Fruit fly (Drosophila melanogaster) whole organism, embryonic: ENCODE results near the gene chrb.

Experiments
- ATbp ChIP-seq: fragments of 200-800 bp; sonication (Bioruptor generic); optimal IDR thresholded peaks from 2 replicates; lab custom pipeline; 2017; ENCODE audit warnings: missing biosample characterization, mild to moderate bottlenecking, missing genetic modification characterization, missing genetic modification reagents
- Aef1 ChIP-seq: fragments of 200-800 bp; sonication (Bioruptor generic); IDR thresholded peaks from 3 replicates; pipeline ENCODE4 v1.3.6; 2022; ENCODE audit warnings: missing biosample characterization, missing genetic modification characterization
- CG11247 ChIP-seq: fragments of 200-800 bp; sonication (Bioruptor generic); IDR thresholded peaks from 2 replicates; pipeline ENCODE4 v1.3.6; 2022; ENCODE audit warnings: missing biosample characterization, missing genetic modification characterization
- CG11723 ChIP-seq: fragments of 200-800 bp; sonication (Bioruptor generic); optimal IDR thresholded peaks from 2 replicates; lab custom pipeline; 2017; ENCODE audit warnings: missing biosample characterization, mild to moderate bottlenecking, missing genetic modification characterization
- CG14441 ChIP-seq: fragments of 200-800 bp; sonication (Bioruptor generic); IDR thresholded peaks from 2 replicates; pipeline ENCODE4 v1.3.6; 2022; ENCODE audit warnings: missing biosample characterization, missing genetic modification characterization
- CG14667 ChIP-seq: fragments of 200-800 bp; sonication (Bioruptor generic); IDR thresholded peaks from 2 replicates; pipeline ENCODE4 v1.3.6; 2022; ENCODE audit warnings: missing biosample characterization, missing genetic modification characterization
- CG15073 ChIP-seq: fragments of 200-800 bp; sonication (Bioruptor generic); optimal IDR thresholded peaks from 2 replicates; lab custom pipeline; 2016; ENCODE audit warnings: missing biosample characterization, missing genetic modification characterization
- CG16863 ChIP-seq: fragments of 200-800 bp; sonication (Bioruptor generic); optimal IDR thresholded peaks from 3 replicates; lab custom pipeline; 2016; ENCODE audit warnings: missing biosample characterization, missing genetic modification characterization
- CG17328 ChIP-seq: fragments of 200-800 bp; sonication (Bioruptor generic); IDR thresholded peaks from 2 replicates; pipeline ENCODE4 v1.3.6; 2022; ENCODE audit warnings: missing biosample characterization, missing genetic modification characterization
- CG18619 ChIP-seq: fragments of 200-800 bp; sonication (Bioruptor generic); optimal IDR thresholded peaks from 3 replicates; lab custom pipeline; 2017; ENCODE audit warnings: missing biosample characterization, mild to moderate bottlenecking, missing genetic modification characterization
- CG31224 ChIP-seq: fragments of 200-800 bp; sonication (Bioruptor generic); IDR thresholded peaks from 2 replicates; pipeline ENCODE4 v1.3.6; 2022; ENCODE audit warnings: missing biosample characterization, missing genetic modification characterization
- CG32532 ChIP-seq: fragments of 200-800 bp; sonication (Bioruptor generic); IDR thresholded peaks from 2 replicates; pipeline ENCODE4 v1.3.6; 2022; ENCODE audit warnings: missing biosample characterization, missing genetic modification characterization
- CG34376 ChIP-seq: fragments of 200-800 bp; sonication (Bioruptor generic); optimal IDR thresholded peaks from 2 replicates; lab custom pipeline; 2018; ENCODE audit warnings: missing biosample characterization, mild to moderate bottlenecking, missing genetic modification characterization
- CG4424 ChIP-seq: fragments of 200-800 bp; sonication (Bioruptor generic); optimal IDR thresholded peaks from 3 replicates; lab custom pipeline; 2016; ENCODE audit warnings: missing biosample characterization, missing genetic modification characterization
- CG4617 ChIP-seq: fragments of 200-800 bp; sonication (Bioruptor generic); optimal IDR thresholded peaks from 3 replicates; lab custom pipeline; 2016; ENCODE audit warnings: missing biosample characterization, missing genetic modification characterization, borderline replicate concordance
- CG7372 ChIP-seq: fragments of 200-800 bp; sonication (Bioruptor generic); IDR thresholded peaks from 2 replicates; pipeline ENCODE4 v1.3.6; 2022; ENCODE audit warnings: missing biosample characterization, missing genetic modification characterization
- CG8388 ChIP-seq: fragments of 200-800 bp; sonication (Bioruptor generic); optimal IDR thresholded peaks from 2 replicates; lab custom pipeline; 2019; ENCODE audit warnings: missing biosample characterization, mild to moderate bottlenecking, missing genetic modification characterization, moderate library complexity
- CG9727 ChIP-seq: fragments of 200-800 bp; sonication (Bioruptor generic); optimal IDR thresholded peaks from 3 replicates; lab custom pipeline; 2017; ENCODE audit warnings: missing biosample characterization, mild to moderate bottlenecking, missing genetic modification characterization
- CG9876 ChIP-seq: fragments of 200-800 bp; sonication (Bioruptor generic); optimal IDR thresholded peaks from 2 replicates; lab custom pipeline; 2016; ENCODE audit warnings: missing biosample characterization, missing genetic modification characterization
- Dek ChIP-seq: fragments of 200-800 bp; sonication (Bioruptor generic); optimal IDR thresholded peaks from 3 replicates; lab custom pipeline; 2019; ENCODE audit warnings: missing biosample characterization, mild to moderate bottlenecking, missing genetic modification characterization, moderate library complexity
- Dp ChIP-seq: fragments of 200-800 bp; sonication (Bioruptor generic); optimal IDR thresholded peaks from 2 replicates; lab custom pipeline; 2018; ENCODE audit warnings: missing biosample characterization, mild to moderate bottlenecking, missing genetic modification characterization, moderate library complexity
- Drgx ChIP-seq: fragments of 200-800 bp; sonication (Bioruptor generic); IDR thresholded peaks from 2 replicates; pipeline ENCODE4 v1.3.6; 2022; ENCODE audit warnings: missing biosample characterization, missing genetic modification characterization
- HHEX ChIP-seq: fragments of 200-800 bp; sonication (Bioruptor generic); optimal IDR thresholded peaks from 3 replicates; lab custom pipeline; 2017; ENCODE audit warnings: missing biosample characterization, mild to moderate bottlenecking, missing genetic modification characterization, missing genetic modification reagents
- Hmr ChIP-seq: fragments of 200-800 bp; sonication (Bioruptor generic); optimal IDR thresholded peaks from 3 replicates; lab custom pipeline; 2017; ENCODE audit warnings: mild to moderate bottlenecking, missing biosample characterization, missing genetic modification reagents, missing genetic modification characterization
- Hr39 ChIP-seq: fragments of >200 bp; optimal IDR thresholded peaks from 2 replicates; lab custom pipeline; 2017
- Hr78 ChIP-seq, 2 experiments: fragments of 200-800 bp in 1 of 2; fragments of >200 bp in 1 of 2; sonication (Bioruptor generic) in 1 of 2; optimal IDR thresholded peaks; 2 replicates each; lab custom pipeline; 2017 to 2019; ENCODE audit warnings: missing biosample characterization in 2 of 2, missing genetic modification characterization in 2 of 2, mild to moderate bottlenecking in 1 of 2, moderate library complexity in 1 of 2
- Max ChIP-seq: fragments of 200-800 bp; sonication (Bioruptor generic); optimal IDR thresholded peaks from 2 replicates; lab custom pipeline; 2016; ENCODE audit warnings: missing biosample characterization, mild to moderate bottlenecking, missing genetic modification characterization
- NFAT ChIP-seq: fragments of 200-800 bp; sonication (Bioruptor generic); IDR thresholded peaks from 2 replicates; pipeline ENCODE4 v1.3.6; 2022; ENCODE audit warnings: missing biosample characterization, missing genetic modification characterization
- NK7.1 ChIP-seq: fragments of 200-800 bp; sonication (Bioruptor generic); optimal IDR thresholded peaks from 3 replicates; lab custom pipeline; 2016; ENCODE audit warnings: missing biosample characterization, missing genetic modification characterization
- Nf-YC ChIP-seq: fragments of 200-800 bp; optimal IDR thresholded peaks from 3 replicates; lab custom pipeline; 2019; ENCODE audit warnings: missing biosample characterization, mild to moderate bottlenecking, missing genetic modification characterization, moderate library complexity
- Poxn ChIP-seq: fragments of 200-800 bp; sonication (Bioruptor generic); IDR thresholded peaks from 2 replicates; pipeline ENCODE4 v1.3.6; 2022; ENCODE audit warnings: missing biosample characterization, missing genetic modification characterization
- Rfx ChIP-seq: fragments of 200-800 bp; sonication (Bioruptor generic); IDR thresholded peaks from 2 replicates; pipeline ENCODE4 v1.3.6; 2022; ENCODE audit warnings: missing biosample characterization, missing genetic modification characterization
- Sox100B ChIP-seq: fragments of 200-800 bp; sonication (Bioruptor generic); optimal IDR thresholded peaks from 3 replicates; lab custom pipeline; 2018; ENCODE audit warnings: missing biosample characterization, mild to moderate bottlenecking, missing genetic modification characterization
- ato ChIP-seq: fragments of 200-800 bp; sonication (Bioruptor generic); IDR thresholded peaks from 2 replicates; pipeline ENCODE4 v1.3.6; 2022; ENCODE audit warnings: missing biosample characterization, missing genetic modification characterization; ENCODE audit not compliant: partially characterized antibody
- bcd ChIP-seq: fragments of 200-800 bp; sonication (Bioruptor generic); optimal IDR thresholded peaks from 2 replicates; lab custom pipeline; 2017; ENCODE audit warnings: missing biosample characterization, mild to moderate bottlenecking, missing genetic modification characterization
- chinmo ChIP-seq: fragments of 200-800 bp; sonication (Bioruptor generic); IDR thresholded peaks from 4 replicates; pipeline ENCODE4 v1.3.6; 2022; ENCODE audit warnings: missing biosample characterization, missing genetic modification characterization; ENCODE audit not compliant: partially characterized antibody
- gfzf ChIP-seq: fragments of 200-800 bp; sonication (Bioruptor generic); optimal IDR thresholded peaks from 2 replicates; lab custom pipeline; 2016; ENCODE audit warnings: missing biosample characterization, mild to moderate bottlenecking, missing genetic modification characterization, moderate library complexity
- hbn ChIP-seq: fragments of 200-800 bp; sonication (Bioruptor generic); IDR thresholded peaks from 2 replicates; pipeline ENCODE4 v1.3.6; 2022; ENCODE audit warnings: missing biosample characterization, missing genetic modification characterization; ENCODE audit not compliant: partially characterized antibody
- lov ChIP-seq, 2 experiments: fragments of 200-800 bp in 1 of 2; fragments of >200 bp in 1 of 2; sonication (Bioruptor generic) in 1 of 2; IDR thresholded peaks in 1 of 2; optimal IDR thresholded peaks in 1 of 2; 2 replicates in 1 of 2; 3 replicates in 1 of 2; pipeline versions ENCODE4 v1.3.6 to Lab custom; 2017 to 2022; ENCODE audit warnings: missing biosample characterization in 1 of 2, missing genetic modification characterization in 1 of 2
- mirr ChIP-seq: fragments of 200-800 bp; sonication (Bioruptor generic); optimal IDR thresholded peaks from 3 replicates; lab custom pipeline; 2018; ENCODE audit warnings: missing biosample characterization, mild to moderate bottlenecking, missing genetic modification characterization
- onecut ChIP-seq: fragments of 200-800 bp; sonication (Bioruptor generic); IDR thresholded peaks from 2 replicates; pipeline ENCODE4 v1.3.6; 2022; ENCODE audit warnings: missing biosample characterization, missing genetic modification characterization
- org-1 ChIP-seq: fragments of 200-800 bp; sonication (Bioruptor generic); optimal IDR thresholded peaks from 2 replicates; lab custom pipeline; 2017; ENCODE audit warnings: missing biosample characterization, missing genetic modification characterization
- pfk ChIP-seq: fragments of 200-800 bp; sonication (Bioruptor generic); optimal IDR thresholded peaks from 2 replicates; lab custom pipeline; 2018; ENCODE audit warnings: missing biosample characterization, mild to moderate bottlenecking, missing genetic modification characterization, moderate library complexity
- pnt ChIP-seq: fragments of 200-800 bp; sonication (Bioruptor generic); optimal IDR thresholded peaks from 3 replicates; lab custom pipeline; 2016; ENCODE audit warnings: missing biosample characterization, missing genetic modification characterization
- prd ChIP-seq, 3 experiments: fragments of >200 bp in 2 of 3; fragments of 200-800 bp in 1 of 3; sonication (Bioruptor generic) in 1 of 3; optimal IDR thresholded peaks in 2 of 3; IDR thresholded peaks in 1 of 3; 2 replicates in 2 of 3; 3 replicates in 1 of 3; pipeline versions ENCODE4 v1.3.6 to Lab custom; 2017 to 2022; ENCODE audit warnings: missing biosample characterization in 1 of 3, missing genetic modification characterization in 1 of 3
- pum ChIP-seq: fragments of 200-800 bp; sonication (Bioruptor generic); optimal IDR thresholded peaks from 2 replicates; lab custom pipeline; 2016; ENCODE audit warnings: missing biosample characterization, missing genetic modification characterization
- tgo ChIP-seq: fragments of 200-800 bp; sonication (Bioruptor generic); IDR thresholded peaks from 3 replicates; pipeline ENCODE4 v1.3.6; 2022; ENCODE audit warnings: missing biosample characterization, missing genetic modification characterization
- tin ChIP-seq: fragments of 200-800 bp; sonication (Bioruptor generic); optimal IDR thresholded peaks from 3 replicates; lab custom pipeline; 2016; ENCODE audit warnings: missing biosample characterization, missing genetic modification characterization
- tll ChIP-seq, 2 experiments: fragments of 200-800 bp in 1 of 2; fragments of >200 bp in 1 of 2; sonication (Bioruptor generic) in 1 of 2; optimal IDR thresholded peaks; 2 replicates each; lab custom pipeline; 2017 to 2019; ENCODE audit warnings: missing biosample characterization in 2 of 2, missing genetic modification characterization in 2 of 2, mild to moderate bottlenecking in 1 of 2, moderate library complexity in 1 of 2
- trem ChIP-seq: fragments of 200-800 bp; optimal IDR thresholded peaks from 3 replicates; lab custom pipeline; 2019; ENCODE audit warnings: missing biosample characterization, mild to moderate bottlenecking, missing genetic modification characterization, moderate library complexity

Gene chrb

dm6 chr3L:11450535-11450934, 36.8 kb upstream of the chrb start (continued):
- no peak for TF ChIP-seq CG34376
- no peak for TF ChIP-seq lov (optimal IDR thresholded peaks at IDR 0.05; lab: Kevin White, UChicago)
- no peak for TF ChIP-seq lov (GFP tag; IDR thresholded peaks at IDR 0.05; lab: Robert Waterston, UW)
- TF ChIP-seq CG4617: no peak
- TF ChIP-seq prd (optimal IDR thresholded peaks at IDR 0.05; lab: Kevin White, UChicago): no peak
- TF ChIP-seq prd (GFP tag; IDR thresholded peaks at IDR 0.05; lab: Robert Waterston, UW): peak; percentile 67; the same call in 2 of the 3 replicates
- no peak for TF ChIP-seq tll (GFP tag; optimal IDR thresholded peaks at IDR 0.05; lab: Kevin White, UChicago)
- peak; percentile 12; the same call in 1 of the 2 replicates for TF ChIP-seq CG32532 (GFP tag; lab: Robert Waterston, UW)
- TF ChIP-seq pnt (GFP tag; lab: Kevin White, UChicago): no peak
- no peak for TF ChIP-seq Hr39
- peak; percentile 38 for TF ChIP-seq Sox100B (GFP tag; lab: Kevin White, UChicago)
- TF ChIP-seq Nf-YC (tag; lab: Kevin White, UChicago): no peak
- TF ChIP-seq Max (GFP tag; lab: Kevin White, UChicago): no peak
- TF ChIP-seq CG9876 (GFP tag; lab: Kevin White, UChicago): no peak
- no peak for TF ChIP-seq Rfx (GFP tag; lab: Robert Waterston, UW)
- TF ChIP-seq CG9727 (GFP tag; lab: Kevin White, UChicago): peak; percentile 61
- TF ChIP-seq chinmo (GFP tag; lab: Robert Waterston, UW): no peak
- no peak for TF ChIP-seq NK7.1
- peak; percentile 4 for TF ChIP-seq tin (GFP tag; lab: Kevin White, UChicago)
- no peak for TF ChIP-seq Dp (GFP tag; lab: Kevin White, UChicago)
- peak; percentile 37 for TF ChIP-seq CG4424 (GFP tag; lab: Kevin White, UChicago)
- no peak for TF ChIP-seq pum (GFP tag; lab: Kevin White, UChicago)
- TF ChIP-seq CG8388: peak; percentile 30
- no peak for TF ChIP-seq Dek (tag; lab: Kevin White, UChicago)
- TF ChIP-seq CG7372: no peak
- TF ChIP-seq org-1: no peak
- no peak for TF ChIP-seq ato
- no peak for TF ChIP-seq Drgx (GFP tag; lab: Robert Waterston, UW)
- no peak for TF ChIP-seq tgo
- no peak for TF ChIP-seq bcd
- peak; percentile 0 for TF ChIP-seq CG18619 (GFP tag; lab: Kevin White, UChicago)
- TF ChIP-seq onecut (GFP tag; lab: Robert Waterston, UW): peak; percentile 20; the same call in 1 of the 2 replicates
- TF ChIP-seq CG11723 (GFP tag; lab: Kevin White, UChicago): no peak
- TF ChIP-seq HHEX (GFP tag; lab: Kevin White, UChicago): no peak
- TF ChIP-seq Aef1: no peak
- TF ChIP-seq CG14441 (GFP tag; lab: Robert Waterston, UW): no peak
- no peak for TF ChIP-seq CG16863
- no peak for TF ChIP-seq hbn (GFP tag; lab: Robert Waterston, UW)
- TF ChIP-seq mirr (GFP tag; lab: Kevin White, UChicago): no peak
- no peak for TF ChIP-seq CG11247 (GFP tag; lab: Robert Waterston, UW)
- TF ChIP-seq trem: peak; percentile 43
- TF ChIP-seq gfzf (GFP tag; lab: Kevin White, UChicago): no peak
- peak; percentile 52 for TF ChIP-seq CG17328 (GFP tag; lab: Robert Waterston, UW)
- no peak for TF ChIP-seq CG31224 (GFP tag; lab: Robert Waterston, UW)
- no peak for TF ChIP-seq Poxn (GFP tag; lab: Robert Waterston, UW)
- no peak for TF ChIP-seq CG14667 (GFP tag; lab: Robert Waterston, UW)
- peak; percentile 24 for TF ChIP-seq ATbp
- TF ChIP-seq NFAT (GFP tag; lab: Robert Waterston, UW): no peak
- TF ChIP-seq Hmr (GFP tag; lab: Kevin White, UChicago): peak; percentile 51
- no peak for TF ChIP-seq pfk (GFP tag; lab: Kevin White, UChicago)
- TF ChIP-seq Hr78 (GFP tag; optimal IDR thresholded peaks at IDR 0.05; lab: Kevin White, UChicago): no peak
- no peak for TF ChIP-seq CG15073 (GFP tag; lab: Kevin White, UChicago)
